Worm (Caenorhabditis elegans) whole organism, L2 larva: ENCODE results near the gene unc-32.

Experiments used
- R02D3.7 ChIP-seq: fragments of 150-350 bp; optimal IDR thresholded peaks from 2 replicates; lab custom pipeline; 2014; ENCODE audit warnings: missing biosample characterization, missing genetic modification characterization
- fos-1 ChIP-seq: fragments of 150-350 bp; optimal IDR thresholded peaks from 2 replicates; lab custom pipeline; 2014; ENCODE audit warnings: missing biosample characterization, missing genetic modification characterization
- lin-11 ChIP-seq: fragments of 150-350 bp; sonication (generic microtip); optimal IDR thresholded peaks from 2 replicates; lab custom pipeline; 2014; ENCODE audit warnings: missing biosample characterization, missing genetic modification characterization, inconsistent platforms, mixed read lengths
- nhr-23 ChIP-seq: fragments of 150-350 bp; optimal IDR thresholded peaks from 2 replicates; lab custom pipeline; 2014; ENCODE audit warnings: missing biosample characterization, missing genetic modification reagents, missing genetic modification characterization
- nhr-6 ChIP-seq: fragments of 150-350 bp; optimal IDR thresholded peaks from 2 replicates; lab custom pipeline; 2014; ENCODE audit warnings: missing biosample characterization, missing genetic modification characterization
- nhr-77 ChIP-seq: fragments of 150-350 bp; optimal IDR thresholded peaks from 2 replicates; lab custom pipeline; 2014; ENCODE audit warnings: missing biosample characterization, missing genetic modification characterization
- snpc-4 ChIP-seq: fragments of 150-350 bp; optimal IDR thresholded peaks from 2 replicates; lab custom pipeline; 2014; ENCODE audit warnings: missing biosample characterization, missing genetic modification characterization
- unc-55 ChIP-seq: fragments of 150-350 bp; sonication (generic microtip); optimal IDR thresholded peaks from 3 replicates; lab custom pipeline; 2014; ENCODE audit warnings: missing biosample characterization, missing genetic modification reagents, missing genetic modification characterization
- unc-62 ChIP-seq: fragments of 150-350 bp; optimal IDR thresholded peaks from 2 replicates; lab custom pipeline; 2014; ENCODE audit warnings: missing biosample characterization, missing genetic modification reagents, missing genetic modification characterization
- ztf-11 ChIP-seq: sonication (generic microtip); optimal IDR thresholded peaks from 2 replicates; lab custom pipeline; 2017; ENCODE audit warnings: missing biosample characterization, missing genetic modification characterization

DNA sequence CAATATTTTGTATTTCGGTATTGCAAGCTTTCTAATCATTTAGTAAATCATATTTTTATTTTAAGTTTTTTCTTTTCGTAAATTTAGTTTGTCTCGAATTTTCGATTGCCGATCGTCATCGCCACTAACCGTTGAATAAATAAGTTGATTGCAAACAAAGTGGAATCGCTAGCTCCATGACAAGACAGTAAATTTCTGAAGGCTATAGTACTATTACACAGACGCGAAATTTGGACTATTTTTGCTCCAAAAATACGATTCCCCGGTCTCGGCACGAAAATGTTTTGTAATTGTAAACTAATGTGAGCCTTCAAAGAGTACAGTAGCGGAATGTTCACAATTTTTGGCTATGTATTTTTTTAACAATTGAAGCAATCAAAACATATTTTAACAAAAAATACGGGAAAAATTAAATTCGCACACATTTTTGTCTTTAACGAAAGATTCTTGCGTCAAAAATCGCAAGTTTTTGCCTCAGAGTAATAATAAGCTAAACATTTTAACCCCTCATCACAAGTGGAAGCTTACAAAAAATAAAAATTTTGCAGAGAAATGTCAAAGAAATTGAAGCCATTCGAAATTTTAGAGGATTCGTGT is 6.3 kb downstream of the unc-32 start, which contains the start of gene tpk-1:
- no peak for TF ChIP-seq nhr-77 (tag; lab: Kevin White, UChicago)
- TF ChIP-seq R02D3.7 = no peak
- TF ChIP-seq nhr-6 (tag; lab: Kevin White, UChicago) = no peak
- no peak for TF ChIP-seq lin-11 (tag; lab: Kevin White, UChicago)
- TF ChIP-seq unc-55 (GFP tag; lab: Kevin White, UChicago) = no peak
- TF ChIP-seq fos-1 (tag; lab: Kevin White, UChicago) = no peak
- TF ChIP-seq nhr-23 (tag; lab: Kevin White, UChicago) = no peak
- TF ChIP-seq snpc-4 (tag; lab: Kevin White, UChicago) = no peak
- no peak for TF ChIP-seq unc-62
- no peak for TF ChIP-seq ztf-11 (tag; lab: Kevin White, UChicago)
